Worm (Caenorhabditis elegans) whole organism, dauer: ENCODE measurements around the gene H20E11.2.
"Not testable (repeated sequence)": the region's sequence is repeated elsewhere in the genome, so short reads cannot be mapped to it uniquely, and the experiment has no call there.

Source experiments
- unc-62 ChIP-seq: sonication (generic microtip); optimal IDR thresholded peaks from 2 replicates; lab custom pipeline; 2017; ENCODE audit warnings: missing biosample characterization, missing genetic modification reagents, missing genetic modification characterization

Gene H20E11.2

DNA sequence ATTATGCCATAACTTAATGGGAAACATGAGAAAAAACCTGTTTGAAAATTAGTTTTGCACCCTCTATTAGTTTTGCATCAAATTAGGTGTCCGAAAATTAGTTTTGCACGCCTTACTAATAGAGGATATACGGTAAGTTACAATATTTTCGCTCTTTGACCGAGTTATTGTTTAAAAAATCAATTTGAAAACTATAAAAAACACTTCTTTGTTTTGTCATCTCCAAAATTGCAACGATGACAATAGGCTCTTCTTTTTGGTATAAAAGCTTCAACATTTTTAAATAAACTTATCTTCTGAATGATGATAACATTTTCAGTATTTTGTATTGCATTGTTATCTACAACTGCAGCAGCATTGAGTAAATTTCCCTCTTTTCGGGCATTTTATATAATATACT is at the start of gene H20E11.2:
Gene H20E11.2, plus strand, starts transcription at position 301 of the 400 bp plus-strand sequence.
- TF ChIP-seq unc-62 (GFP tag; lab: Kevin White, UChicago) = not testable (repeated sequence)

- no peak for TF ChIP-seq unc-62 (GFP tag; lab: Kevin White, UChicago)
Measured at ce11 chrIV:6785151-6785550, 42.4 kb upstream of the H20E11.2 start, which contains the start of gene dyci-1. TSS of gene dyci-1 (minus strand) at chrIV:6785272.

ce11 chrIV:6785873-6786272 is 41.7 kb upstream of the H20E11.2 start:
- no peak for TF ChIP-seq unc-62 (GFP tag; lab: Kevin White, UChicago)

- no peak for TF ChIP-seq unc-62 (GFP tag; lab: Kevin White, UChicago)
Measured at ce11 chrIV:6789950-6790349, 37.6 kb upstream of the H20E11.2 start.

- TF ChIP-seq unc-62 (GFP tag; lab: Kevin White, UChicago) = peak; percentile 34
Measured at ce11 chrIV:6790438-6791124, 37.0 kb upstream of the H20E11.2 start, which contains the start of the genes C17H12.2 and vha-8. TSS of gene C17H12.2 (minus strand) at chrIV:6790488. TSS of gene vha-8 (plus strand) at chrIV:6791074.

DNA sequence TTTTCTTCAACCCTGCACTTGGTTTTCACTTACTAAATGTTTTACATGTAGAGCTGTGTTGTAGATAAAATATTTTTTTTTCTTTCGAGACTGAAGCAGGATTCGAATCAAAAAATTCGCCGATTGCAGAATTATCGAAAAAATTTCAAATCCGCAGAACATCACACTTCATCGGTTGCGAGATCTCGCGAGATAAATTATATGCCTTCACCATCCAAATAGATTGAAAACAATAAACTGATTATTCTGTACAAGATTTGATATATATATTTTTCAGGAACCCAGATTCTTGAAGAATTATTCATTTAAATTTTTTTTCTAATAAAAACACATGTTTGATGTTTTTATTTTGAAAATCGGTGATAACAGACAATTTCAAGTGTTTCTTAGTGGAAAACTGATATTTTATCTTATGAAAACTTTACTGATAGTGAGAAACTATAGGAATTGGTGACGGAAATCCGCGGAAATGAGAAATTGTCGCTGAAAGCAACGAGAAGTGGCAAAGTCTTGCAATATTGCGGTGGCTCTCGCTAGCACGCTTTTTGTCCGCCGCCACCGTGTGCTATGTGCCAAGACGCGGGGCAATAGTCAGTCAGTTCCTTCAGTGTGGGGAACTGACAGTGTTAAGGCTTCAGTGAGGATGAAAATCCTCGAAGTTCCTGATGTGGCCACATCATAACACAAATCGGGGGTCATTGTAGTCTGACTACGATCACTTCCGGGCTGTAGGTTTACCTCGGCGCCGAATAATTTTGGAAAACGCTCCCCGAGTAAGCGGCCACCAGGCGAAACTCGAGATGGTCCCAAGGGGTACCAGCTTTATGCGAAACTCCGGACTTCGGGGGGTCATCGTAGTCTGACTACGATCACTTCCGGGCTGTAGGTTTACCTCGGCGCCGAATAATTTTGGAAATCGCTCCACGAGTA is 34.9 kb upstream of the H20E11.2 start:
- TF ChIP-seq unc-62 (GFP tag; lab: Kevin White, UChicago) = no peak

- no peak for TF ChIP-seq unc-62 (GFP tag; lab: Kevin White, UChicago)
Measured at ce11 chrIV:6793310-6793966, 34.1 kb upstream of the H20E11.2 start.

DNA sequence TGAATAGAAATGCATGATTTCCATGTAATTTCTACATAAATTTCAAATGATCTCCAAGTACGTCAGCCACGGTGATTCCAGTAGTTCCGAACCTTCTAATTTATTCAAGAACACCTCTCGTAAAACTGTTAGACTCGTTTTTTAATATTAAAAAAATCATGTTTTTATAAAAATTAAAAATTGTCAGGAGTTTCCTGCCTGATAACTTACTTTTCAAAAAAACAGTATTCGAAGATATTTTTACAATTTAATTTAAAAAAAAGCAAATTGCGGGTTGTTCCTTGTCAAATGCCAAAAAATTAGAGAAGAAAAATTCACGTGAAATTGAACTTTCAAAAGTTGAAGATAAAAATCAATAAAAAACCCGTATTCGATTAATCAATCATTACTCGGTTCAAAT is 32.0 kb upstream of the H20E11.2 start, which contains the start of the genes C17H12.3 and C17H12.12:
Gene C17H12.3, minus strand, starts transcription at position 101 of the 400 bp plus-strand sequence.
Gene C17H12.12, plus strand, starts transcription at position 396 of the 400 bp plus-strand sequence.
- TF ChIP-seq unc-62 (GFP tag; lab: Kevin White, UChicago) = no peak

DNA sequence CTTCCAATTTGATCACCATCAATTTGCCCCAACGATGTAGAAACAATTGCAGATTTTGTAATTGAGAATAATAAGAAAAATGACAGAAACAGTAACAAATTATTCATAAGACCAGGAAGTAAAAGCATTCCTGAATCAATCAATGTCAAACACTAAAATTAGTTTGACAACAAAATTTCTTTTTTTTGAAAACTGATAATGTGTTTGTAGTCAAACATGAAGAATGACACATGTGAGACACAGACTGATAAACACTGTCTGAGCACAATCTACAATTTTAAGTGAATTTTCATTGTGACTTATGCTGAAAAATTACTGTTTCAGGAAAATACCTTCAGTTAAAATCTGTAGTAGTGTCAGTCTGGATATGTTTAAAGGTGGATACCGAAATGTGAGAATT is 25.4 kb upstream of the H20E11.2 start, which contains the start of the genes cest-4 and C17H12.11:
Gene cest-4, minus strand, starts transcription at position 206 of the 400 bp plus-strand sequence.
Gene C17H12.11, plus strand, starts transcription at position 256 of the 400 bp plus-strand sequence.
- no peak for TF ChIP-seq unc-62 (GFP tag; lab: Kevin White, UChicago)

DNA sequence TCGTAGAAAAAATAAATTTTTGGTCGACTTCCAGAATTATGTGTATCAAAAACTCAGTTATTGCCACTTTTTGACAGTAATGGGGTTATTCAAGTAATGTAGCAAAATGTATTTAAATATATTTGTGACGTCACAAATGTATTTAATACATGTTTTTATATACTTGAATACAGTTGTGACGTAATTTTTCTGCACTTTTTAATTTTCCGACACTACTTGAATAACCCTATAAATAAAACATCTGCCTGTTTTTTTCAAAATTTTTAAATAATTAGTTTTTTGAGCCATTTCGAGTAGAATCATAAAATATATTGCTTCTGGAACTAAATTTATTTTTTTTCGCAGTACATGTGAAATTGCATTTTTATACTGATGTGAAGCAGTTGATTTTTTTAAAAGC is 24.3 kb upstream of the H20E11.2 start:
- TF ChIP-seq unc-62 (GFP tag; lab: Kevin White, UChicago) = no peak

ce11 chrIV:6803805-6804344 is 23.7 kb upstream of the H20E11.2 start:
- TF ChIP-seq unc-62 (GFP tag; lab: Kevin White, UChicago) = no peak

DNA sequence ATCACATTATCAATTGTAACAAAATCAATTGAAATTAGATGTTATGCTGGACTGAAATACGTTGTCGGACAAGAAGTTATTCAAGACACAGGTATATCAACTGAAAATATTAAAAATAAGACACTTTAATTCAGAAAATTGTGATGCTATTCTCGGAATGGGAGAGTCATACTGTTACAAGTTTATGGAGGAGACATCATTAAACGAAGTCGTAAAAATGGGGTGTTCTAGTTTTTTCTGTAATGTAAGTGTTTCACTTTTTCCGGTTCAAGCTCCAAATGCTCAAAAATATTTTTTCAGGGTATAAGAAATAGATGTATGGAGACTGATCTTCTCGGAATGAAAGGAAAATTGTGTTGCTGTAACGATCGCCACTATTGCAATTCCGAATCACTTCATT is 22.8 kb upstream of the H20E11.2 start, which contains the start of gene C17H12.37:
Gene C17H12.37, plus strand, starts transcription at position 301 of the 400 bp plus-strand sequence.
- TF ChIP-seq unc-62 (GFP tag; lab: Kevin White, UChicago) = no peak

ce11 chrIV:6806475-6807063 is 21.0 kb upstream of the H20E11.2 start, which contains the start of gene C17H12.10:
TSS of gene C17H12.10 (plus strand) at chrIV:6806799.
- no peak for TF ChIP-seq unc-62 (GFP tag; lab: Kevin White, UChicago)

DNA sequence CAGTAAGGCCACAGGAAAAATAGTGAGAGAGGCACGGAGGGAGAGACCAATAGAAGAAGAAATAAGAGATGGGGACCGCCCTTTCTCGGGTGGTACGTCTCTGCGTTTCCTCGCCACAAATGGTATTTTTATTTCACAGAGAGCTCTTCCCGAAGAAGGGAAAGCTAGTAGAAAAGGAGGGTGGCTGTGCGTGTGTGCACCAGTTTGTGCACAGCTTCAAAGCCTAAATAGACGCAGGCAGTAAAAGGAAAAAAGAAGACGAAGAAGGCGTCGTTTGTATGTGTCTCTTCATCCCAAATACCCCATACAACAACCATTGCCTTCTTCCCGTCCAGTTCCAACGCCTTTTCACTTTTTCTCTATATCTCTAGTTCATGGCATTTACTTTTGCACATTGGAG is 17.8 kb upstream of the H20E11.2 start:
- TF ChIP-seq unc-62 (GFP tag; lab: Kevin White, UChicago) = no peak
